Worm (Caenorhabditis elegans): ENCODE results near the gene ZK813.5.

ce11 chrX:3419084-3419483 lies 31.9 kb downstream of the ZK813.5 start, which contains the start of gene C04F6.7:
- TF ChIP-seq mbf-1 (tag; optimal IDR thresholded peaks at IDR 0.05) (no peak), unc-62 (GFP tag; optimal IDR thresholded peaks at IDR 0.05) (no peak), nhr-237 (tag; optimal IDR thresholded peaks at IDR 0.05) (no peak), nhr-11 (tag; optimal IDR thresholded peaks at IDR 0.05) (no peak), elt-3 (tag; optimal IDR thresholded peaks at IDR 0.05) (no peak), fos-1 (tag; optimal IDR thresholded peaks at IDR 0.05) (no peak), snpc-4 (tag; optimal IDR thresholded peaks at IDR 0.05) (no peak), zag-1 (tag; optimal IDR thresholded peaks at IDR 0.05) (no peak), ztf-11 (tag; optimal IDR thresholded peaks at IDR 0.05) (no peak), nhr-25 (tag; optimal IDR thresholded peaks at IDR 0.05) (no peak), sma-9 (GFP tag; optimal IDR thresholded peaks at IDR 0.05) (no peak), sma-9 (tag; optimal IDR thresholded peaks at IDR 0.05) (no peak), ama-1 (optimal IDR thresholded peaks at IDR 0.05) (no peak), lin-13 (GFP tag; optimal IDR thresholded peaks at IDR 0.05) (no peak), ceh-82 (tag; optimal IDR thresholded peaks at IDR 0.05) (no peak)
